Fruit fly (Drosophila melanogaster) whole organism, embryonic: ENCODE data around the gene PGAP1.

Source experiments
- Bteb2 ChIP-seq: fragments of 200-800 bp; sonication (Bioruptor generic); optimal IDR thresholded peaks from 2 replicates; lab custom pipeline; 2016; ENCODE audit warnings: missing biosample characterization, missing genetic modification characterization
- CG10321 ChIP-seq: fragments of 200-800 bp; sonication (Bioruptor generic); IDR thresholded peaks from 2 replicates; pipeline ENCODE4 v1.3.6; 2022; ENCODE audit warnings: missing biosample characterization, missing genetic modification characterization
- CG10431 ChIP-seq: fragments of 200-800 bp; sonication (Bioruptor generic); optimal IDR thresholded peaks from 3 replicates; lab custom pipeline; 2018; ENCODE audit warnings: missing biosample characterization, mild to moderate bottlenecking, missing genetic modification characterization
- CG12155 ChIP-seq: fragments of 200-800 bp; sonication (Bioruptor generic); optimal IDR thresholded peaks from 3 replicates; lab custom pipeline; 2016; ENCODE audit warnings: missing biosample characterization, missing genetic modification characterization
- CG12236 ChIP-seq: fragments of 200-800 bp; sonication (Bioruptor generic); optimal IDR thresholded peaks from 2 replicates; lab custom pipeline; 2016; ENCODE audit warnings: missing biosample characterization, missing genetic modification characterization
- CG14860 ChIP-seq: fragments of 200-800 bp; sonication (Bioruptor generic); IDR thresholded peaks from 3 replicates; pipeline ENCODE4 v1.3.6; 2022; ENCODE audit warnings: missing biosample characterization, missing genetic modification characterization; ENCODE audit not compliant: partially characterized antibody
- CG15696 ChIP-seq: fragments of 200-800 bp; sonication (Bioruptor generic); optimal IDR thresholded peaks from 2 replicates; lab custom pipeline; 2019; ENCODE audit warnings: missing biosample characterization, mild to moderate bottlenecking, missing genetic modification characterization, moderate library complexity
- CG16779 ChIP-seq: fragments of 200-800 bp; sonication (Bioruptor generic); IDR thresholded peaks from 2 replicates; pipeline ENCODE4 v1.3.6; 2022; ENCODE audit warnings: missing biosample characterization, missing genetic modification characterization
- CG16863 ChIP-seq: fragments of 200-800 bp; sonication (Bioruptor generic); optimal IDR thresholded peaks from 3 replicates; lab custom pipeline; 2016; ENCODE audit warnings: missing biosample characterization, missing genetic modification characterization
- CG1832 ChIP-seq: fragments of 200-800 bp; sonication (Bioruptor generic); optimal IDR thresholded peaks from 2 replicates; lab custom pipeline; 2017; ENCODE audit warnings: missing biosample characterization, mild to moderate bottlenecking, missing genetic modification characterization, inconsistent platforms
- CG18599 ChIP-seq: fragments of 200-800 bp; sonication (Bioruptor generic); optimal IDR thresholded peaks from 3 replicates; lab custom pipeline; 2017; ENCODE audit warnings: missing biosample characterization, missing genetic modification characterization, mild to moderate bottlenecking, moderate library complexity, missing genetic modification reagents
- CG18619 ChIP-seq: fragments of 200-800 bp; sonication (Bioruptor generic); optimal IDR thresholded peaks from 3 replicates; lab custom pipeline; 2017; ENCODE audit warnings: missing biosample characterization, mild to moderate bottlenecking, missing genetic modification characterization
- CG30431 ChIP-seq: fragments of 200-800 bp; sonication (Bioruptor generic); optimal IDR thresholded peaks from 2 replicates; lab custom pipeline; 2017; ENCODE audit warnings: missing biosample characterization, missing genetic modification characterization
- CG32532 ChIP-seq: fragments of 200-800 bp; sonication (Bioruptor generic); IDR thresholded peaks from 2 replicates; pipeline ENCODE4 v1.3.6; 2022; ENCODE audit warnings: missing biosample characterization, missing genetic modification characterization
- CG34422 ChIP-seq: fragments of 200-800 bp; sonication (Bioruptor generic); IDR thresholded peaks from 3 replicates; pipeline ENCODE4 v1.3.6; 2022; ENCODE audit warnings: missing biosample characterization, missing genetic modification characterization
- CG4328 ChIP-seq: fragments of 200-800 bp; sonication (Bioruptor generic); optimal IDR thresholded peaks from 3 replicates; lab custom pipeline; 2017; ENCODE audit warnings: missing biosample characterization, missing genetic modification reagents, missing genetic modification characterization
- CG43689 ChIP-seq: fragments of 200-800 bp; sonication (Bioruptor generic); IDR thresholded peaks from 2 replicates; pipeline ENCODE4 v1.3.6; 2022; ENCODE audit warnings: missing biosample characterization, missing genetic modification characterization
- CG4404 ChIP-seq: fragments of 200-800 bp; sonication (Bioruptor generic); IDR thresholded peaks from 2 replicates; pipeline ENCODE4 v1.3.6; 2022; ENCODE audit warnings: missing biosample characterization, missing genetic modification characterization
- CG4424 ChIP-seq: fragments of 200-800 bp; sonication (Bioruptor generic); optimal IDR thresholded peaks from 3 replicates; lab custom pipeline; 2016; ENCODE audit warnings: missing biosample characterization, missing genetic modification characterization
- CG4854 ChIP-seq: fragments of 200-800 bp; sonication (Bioruptor generic); optimal IDR thresholded peaks from 2 replicates; lab custom pipeline; 2016; ENCODE audit warnings: missing biosample characterization, missing genetic modification characterization, inconsistent platforms
- Camta ChIP-seq: fragments of 200-800 bp; sonication (Bioruptor generic); optimal IDR thresholded peaks from 2 replicates; lab custom pipeline; 2016; ENCODE audit warnings: missing biosample characterization, missing genetic modification characterization
- CrebB ChIP-seq: fragments of 200-800 bp; sonication (Bioruptor generic); optimal IDR thresholded peaks from 3 replicates; lab custom pipeline; 2018; ENCODE audit warnings: missing biosample characterization, mild to moderate bottlenecking, missing genetic modification characterization
- E2f1 ChIP-seq: fragments of 200-800 bp; sonication (Bioruptor generic); IDR thresholded peaks from 2 replicates; pipeline ENCODE4 v1.3.6; 2022; ENCODE audit warnings: missing biosample characterization, missing genetic modification characterization
- Gug ChIP-seq: fragments of 200-800 bp; sonication (Bioruptor generic); IDR thresholded peaks from 4 replicates; pipeline ENCODE4 v1.3.6; 2022; ENCODE audit warnings: missing biosample characterization, missing genetic modification characterization
- Hr39 ChIP-seq: fragments of >200 bp; optimal IDR thresholded peaks from 2 replicates; lab custom pipeline; 2017
- Lim3 ChIP-seq: fragments of 200-800 bp; sonication (Bioruptor generic); IDR thresholded peaks from 2 replicates; pipeline ENCODE4 v1.3.6; 2022; ENCODE audit warnings: missing biosample characterization, missing genetic modification characterization
- MESR4 ChIP-seq: fragments of 200-800 bp; sonication (Bioruptor generic); optimal IDR thresholded peaks from 2 replicates; lab custom pipeline; 2018; ENCODE audit warnings: missing biosample characterization, mild to moderate bottlenecking, missing genetic modification characterization, moderate library complexity
- Mad ChIP-seq: fragments of 200-800 bp; sonication (Bioruptor generic); optimal IDR thresholded peaks from 2 replicates; lab custom pipeline; 2016; ENCODE audit warnings: missing biosample characterization, missing genetic modification characterization
- Rx ChIP-seq: fragments of 200-800 bp; sonication (Bioruptor generic); IDR thresholded peaks from 2 replicates; pipeline ENCODE4 v1.3.6; 2022; ENCODE audit warnings: missing biosample characterization, missing genetic modification characterization
- az2 ChIP-seq: fragments of 200-800 bp; sonication (Bioruptor generic); optimal IDR thresholded peaks from 3 replicates; lab custom pipeline; 2016; ENCODE audit warnings: missing biosample characterization, missing genetic modification characterization
- bcd ChIP-seq: fragments of 200-800 bp; sonication (Bioruptor generic); optimal IDR thresholded peaks from 2 replicates; lab custom pipeline; 2017; ENCODE audit warnings: missing biosample characterization, mild to moderate bottlenecking, missing genetic modification characterization
- bsh ChIP-seq, 2 experiments: fragments of 200-800 bp; sonication (Bioruptor generic); optimal IDR thresholded peaks; 2 replicates each; lab custom pipeline; 2017 to 2018; ENCODE audit warnings: mild to moderate bottlenecking in 2 of 2, missing biosample characterization in 2 of 2, missing genetic modification characterization in 2 of 2, moderate library complexity in 1 of 2
- caup ChIP-seq: fragments of 200-800 bp; sonication (Bioruptor generic); optimal IDR thresholded peaks from 3 replicates; lab custom pipeline; 2017; ENCODE audit warnings: missing biosample characterization, mild to moderate bottlenecking, missing genetic modification characterization, moderate library complexity; ENCODE audit not compliant: severe bottlenecking
- chm ChIP-seq: fragments of 200-800 bp; sonication (Bioruptor generic); IDR thresholded peaks from 2 replicates; pipeline ENCODE4 v1.3.6; 2022; ENCODE audit warnings: missing biosample characterization, missing genetic modification characterization
- dati ChIP-seq: fragments of 200-800 bp; sonication (Bioruptor generic); IDR thresholded peaks from 2 replicates; pipeline ENCODE4 v1.3.6; 2022; ENCODE audit warnings: missing biosample characterization, missing genetic modification characterization
- esg ChIP-seq: fragments of 200-800 bp; sonication (Bioruptor generic); conservative IDR thresholded peaks from 2 replicates; pipeline ENCODE4 v1.3.6; 2022; ENCODE audit warnings: missing biosample characterization, missing genetic modification characterization
- ftz-f1 ChIP-seq: fragments of 200-800 bp; sonication (Bioruptor generic); optimal IDR thresholded peaks from 2 replicates; lab custom pipeline; 2016; ENCODE audit warnings: missing biosample characterization, missing genetic modification characterization
- ham ChIP-seq: fragments of 200-800 bp; sonication (Bioruptor generic); IDR thresholded peaks from 2 replicates; pipeline ENCODE4 v1.3.6; 2022; ENCODE audit warnings: missing biosample characterization, missing genetic modification characterization
- lilli ChIP-seq: fragments of 200-800 bp; sonication (Bioruptor generic); optimal IDR thresholded peaks from 3 replicates; lab custom pipeline; 2016; ENCODE audit warnings: missing biosample characterization, missing genetic modification characterization
- luna ChIP-seq: fragments of 200-800 bp; sonication (Bioruptor generic); optimal IDR thresholded peaks from 2 replicates; lab custom pipeline; 2016; ENCODE audit warnings: missing biosample characterization, missing genetic modification characterization
- maf-S ChIP-seq: fragments of 200-800 bp; sonication (Bioruptor generic); optimal IDR thresholded peaks from 2 replicates; lab custom pipeline; 2016; ENCODE audit warnings: missing biosample characterization, missing genetic modification characterization
- onecut ChIP-seq: fragments of 200-800 bp; sonication (Bioruptor generic); IDR thresholded peaks from 2 replicates; pipeline ENCODE4 v1.3.6; 2022; ENCODE audit warnings: missing biosample characterization, missing genetic modification characterization
- org-1 ChIP-seq: fragments of 200-800 bp; sonication (Bioruptor generic); optimal IDR thresholded peaks from 2 replicates; lab custom pipeline; 2017; ENCODE audit warnings: missing biosample characterization, missing genetic modification characterization
- shn ChIP-seq: fragments of 200-800 bp; sonication (Bioruptor generic); optimal IDR thresholded peaks from 3 replicates; lab custom pipeline; 2016; ENCODE audit warnings: missing biosample characterization, missing genetic modification characterization
- slou ChIP-seq: fragments of 200-800 bp; sonication (Bioruptor generic); optimal IDR thresholded peaks from 3 replicates; lab custom pipeline; 2016; ENCODE audit warnings: missing biosample characterization, missing genetic modification characterization
- sna ChIP-seq: fragments of 200-800 bp; sonication (Bioruptor generic); IDR thresholded peaks from 2 replicates; pipeline ENCODE4 v1.3.6; 2022; ENCODE audit warnings: missing biosample characterization, missing genetic modification characterization; ENCODE audit not compliant: partially characterized antibody
- sob ChIP-seq: fragments of 200-800 bp; sonication (Bioruptor generic); IDR thresholded peaks from 2 replicates; pipeline ENCODE4 v1.3.6; 2022; ENCODE audit warnings: missing biosample characterization, missing genetic modification characterization
- stwl ChIP-seq: fragments of 200-800 bp; sonication (Bioruptor generic); optimal IDR thresholded peaks from 3 replicates; lab custom pipeline; 2018; ENCODE audit warnings: missing biosample characterization, mild to moderate bottlenecking, missing genetic modification characterization, moderate library complexity
- unc-4 ChIP-seq: fragments of 200-800 bp; sonication (Bioruptor generic); IDR thresholded peaks from 2 replicates; pipeline ENCODE4 v1.3.6; 2022; ENCODE audit warnings: missing biosample characterization, missing genetic modification characterization; ENCODE audit not compliant: partially characterized antibody
- vnd ChIP-seq: fragments of 200-800 bp; sonication (Bioruptor generic); IDR thresholded peaks from 3 replicates; pipeline ENCODE4 v1.3.6; 2022; ENCODE audit warnings: missing biosample characterization, missing genetic modification characterization; ENCODE audit not compliant: partially characterized antibody
- vvl ChIP-seq: fragments of 200-800 bp; sonication (Bioruptor generic); IDR thresholded peaks from 2 replicates; pipeline ENCODE4 v1.3.6; 2022; ENCODE audit warnings: missing biosample characterization, missing genetic modification characterization

The PGAP1 gene

DNA sequence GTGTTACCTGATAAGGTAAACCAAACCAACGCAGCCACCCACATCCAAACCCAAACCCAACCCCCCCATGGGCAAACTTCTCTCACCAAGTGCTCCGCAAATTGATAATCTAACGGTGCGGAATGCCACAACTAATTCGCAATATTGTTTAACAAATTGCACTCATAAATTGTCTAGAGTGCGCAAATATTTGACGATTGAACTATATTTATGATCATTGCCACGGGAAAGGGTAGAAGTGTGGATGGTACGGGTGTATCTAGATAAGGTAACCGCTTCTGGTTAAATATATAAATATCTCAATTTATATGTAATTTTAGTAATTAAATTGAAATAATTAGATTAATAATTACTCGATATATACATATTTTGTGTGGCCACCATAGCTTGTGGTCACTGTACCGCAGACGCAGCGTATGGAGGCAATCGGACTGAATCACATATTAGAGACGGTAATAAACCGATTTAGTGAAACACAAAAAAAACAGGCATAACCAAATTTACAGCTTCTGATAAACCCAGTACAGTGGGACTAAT, 29.3 kb upstream of the PGAP1 start (continued):
- TF ChIP-seq CG15696 (tag; lab: Kevin White, UChicago) (no peak), org-1 (GFP tag; lab: Kevin White, UChicago) (peak; percentile 2), CG43689 (GFP tag; lab: Robert Waterston, UW) (no peak), bcd (GFP tag; lab: Kevin White, UChicago) (peak; percentile 60), slou (no peak), dati (no peak), ftz-f1 (no peak), CG14860 (GFP tag; lab: Robert Waterston, UW) (no peak), CG18619 (peak; percentile 44), CG32532 (peak; percentile 90), CG30431 (GFP tag; lab: Kevin White, UChicago) (no peak), CG12236 (GFP tag; lab: Kevin White, UChicago) (no peak), CG18599 (GFP tag; lab: Kevin White, UChicago) (peak; percentile 83), esg (peak; percentile 37; the same call in 1 of the 2 replicates), Mad (GFP tag; lab: Kevin White, UChicago) (no peak), maf-S (GFP tag; lab: Kevin White, UChicago) (no peak), bsh (GFP tag; optimal IDR thresholded peaks at IDR 0.05; lab: Kevin White, UChicago) (peak in 1 of 2 experiments; percentile 33), Camta (GFP tag; lab: Kevin White, UChicago) (no peak), unc-4 (GFP tag; lab: Robert Waterston, UW) (no peak), az2 (GFP tag; lab: Kevin White, UChicago) (peak; percentile 15), CG10321 (GFP tag; lab: Robert Waterston, UW) (no peak), onecut (GFP tag; lab: Robert Waterston, UW) (no peak), CG4328 (GFP tag; lab: Kevin White, UChicago) (peak; percentile 28), CG12155 (GFP tag; lab: Kevin White, UChicago) (peak; percentile 57), sna (GFP tag; lab: Robert Waterston, UW) (no peak), MESR4 (GFP tag; lab: Kevin White, UChicago) (no peak), CG4854 (GFP tag; lab: Kevin White, UChicago) (no peak), stwl (tag; lab: Kevin White, UChicago) (no peak), Gug (GFP tag; lab: Robert Waterston, UW) (peak; percentile 66; the same call in 2 of the 4 replicates), chm (GFP tag; lab: Robert Waterston, UW) (no peak; the same call in 1 of the 2 replicates), vvl (GFP tag; lab: Robert Waterston, UW) (peak; percentile 76), CG1832 (no peak), CG4404 (no peak), CG4424 (peak; percentile 17), Rx (GFP tag; lab: Robert Waterston, UW) (peak; percentile 21; the same call in 1 of the 2 replicates), CrebB (tag; lab: Kevin White, UChicago) (peak; percentile 8), ham (GFP tag; lab: Robert Waterston, UW) (no peak), caup (peak; percentile 71), Lim3 (GFP tag; lab: Robert Waterston, UW) (no peak), CG16779 (GFP tag; lab: Robert Waterston, UW) (no peak), Hr39 (lab: Kevin White, UChicago) (no peak), CG16863 (no peak), luna (no peak), sob (peak; percentile 82), E2f1 (GFP tag; lab: Robert Waterston, UW) (peak; percentile 41; the same call in 1 of the 2 replicates), vnd (GFP tag; lab: Robert Waterston, UW) (no peak), CG10431 (no peak), lilli (GFP tag; lab: Kevin White, UChicago) (peak; percentile 44), CG34422 (GFP tag; lab: Robert Waterston, UW) (peak; percentile 55; the same call in 1 of the 3 replicates), Bteb2 (no peak), shn (GFP tag; lab: Kevin White, UChicago) (no peak)
